Worm (Caenorhabditis elegans): ENCODE results near the gene ttr-32.

DNA sequence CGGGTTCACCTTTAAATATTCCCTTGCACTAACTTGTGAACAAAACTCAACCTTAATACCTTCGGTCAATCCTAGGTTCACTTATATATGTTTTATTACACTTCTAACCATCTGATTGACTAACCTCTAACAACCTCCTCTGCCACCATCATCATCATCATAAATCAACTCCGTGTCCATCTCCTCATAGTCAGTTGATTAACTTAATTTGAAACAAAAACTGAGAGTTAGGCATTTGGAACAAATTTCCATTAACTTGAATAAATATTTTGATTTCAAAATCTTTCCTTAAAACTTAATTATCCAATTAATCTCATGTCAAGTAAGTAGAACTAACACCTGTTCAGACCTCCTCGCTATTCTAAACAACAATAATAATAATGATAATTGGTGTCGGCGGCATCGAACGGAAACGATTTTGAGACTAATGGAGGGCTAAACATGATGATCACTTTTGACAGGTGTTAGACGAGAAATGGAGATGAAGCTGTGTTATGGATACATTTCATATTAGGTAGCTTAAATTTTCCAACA is 12.5 kb upstream of the ttr-32 start:
- no peak for TF ChIP-seq him-1 (tag; optimal IDR thresholded peaks at IDR 0.05)
- no peak for TF ChIP-seq W03F9.2 (tag; optimal IDR thresholded peaks at IDR 0.05)
- no peak for TF ChIP-seq dao-5 (tag; optimal IDR thresholded peaks at IDR 0.05)

All from whole organism, L4/young adult.